Worm (Caenorhabditis elegans) whole organism, late embryonic: ENCODE measurements around the gene fbxl-5.

Source experiments
- F13H6.1 ChIP-seq: sonication (generic microtip); optimal IDR thresholded peaks from 2 replicates; lab custom pipeline; 2016; ENCODE audit warnings: missing genetic modification characterization, missing compliant biosample characterization
- K02D7.2 ChIP-seq: sonication (generic microtip); optimal IDR thresholded peaks from 2 replicates; lab custom pipeline; 2017; ENCODE audit warnings: mild to moderate bottlenecking, missing genetic modification characterization, missing compliant biosample characterization
- K09A11.1 ChIP-seq: sonication (generic microtip); optimal IDR thresholded peaks from 2 replicates; lab custom pipeline; 2017; ENCODE audit warnings: antibody characterized with exemption, mild to moderate bottlenecking, missing genetic modification characterization, missing compliant biosample characterization; ENCODE audit not compliant: insufficient read depth
- T23F11.4 ChIP-seq: fragments of 200-800 bp; sonication (Bioruptor generic); optimal IDR thresholded peaks from 2 replicates; lab custom pipeline; 2018; ENCODE audit warnings: mild to moderate bottlenecking, missing genetic modification characterization, missing compliant biosample characterization
- Y22D7AL.16 ChIP-seq: sonication (generic microtip); optimal IDR thresholded peaks from 2 replicates; lab custom pipeline; 2016; ENCODE audit warnings: missing genetic modification characterization, missing compliant biosample characterization
- ama-1 ChIP-seq: fragments of 150-350 bp; optimal IDR thresholded peaks from 2 replicates; lab custom pipeline; 2014
- ceh-19 ChIP-seq: fragments of 200-800 bp; sonication (Bioruptor generic); optimal IDR thresholded peaks from 2 replicates; lab custom pipeline; 2018; ENCODE audit warnings: mild to moderate bottlenecking, missing genetic modification characterization, missing compliant biosample characterization
- ceh-2 ChIP-seq: sonication (generic microtip); optimal IDR thresholded peaks from 2 replicates; lab custom pipeline; 2016; ENCODE audit warnings: missing genotype, missing genetic modification characterization, missing compliant biosample characterization
- ceh-24 ChIP-seq: sonication (generic microtip); optimal IDR thresholded peaks from 2 replicates; lab custom pipeline; 2016; ENCODE audit warnings: mild to moderate bottlenecking, missing genetic modification characterization, missing compliant biosample characterization
- ceh-31 ChIP-seq: sonication (generic microtip); optimal IDR thresholded peaks from 2 replicates; lab custom pipeline; 2016; ENCODE audit warnings: missing genetic modification characterization, missing compliant biosample characterization
- ceh-45 ChIP-seq: fragments of 200-800 bp; sonication (Bioruptor generic); IDR thresholded peaks from 2 replicates; pipeline ENCODE4 v1.3.6; 2022; ENCODE audit warnings: missing genetic modification reagents, missing genetic modification characterization, missing compliant biosample characterization
- che-1 ChIP-seq: sonication (generic microtip); optimal IDR thresholded peaks from 2 replicates; lab custom pipeline; 2016; ENCODE audit warnings: mild to moderate bottlenecking, missing genetic modification characterization, missing compliant biosample characterization
- elt-2 ChIP-seq: sonication (generic microtip); optimal IDR thresholded peaks from 2 replicates; lab custom pipeline; 2016; ENCODE audit warnings: missing genetic modification reagents, missing genetic modification characterization, missing compliant biosample characterization
- eyg-1 ChIP-seq: sonication (generic microtip); optimal IDR thresholded peaks from 2 replicates; lab custom pipeline; 2016; ENCODE audit warnings: missing genotype, missing genetic modification characterization, missing compliant biosample characterization
- fkh-10 ChIP-seq: fragments of 150-350 bp; optimal IDR thresholded peaks from 2 replicates; lab custom pipeline; 2014; ENCODE audit warnings: missing biosample characterization, missing genetic modification reagents, missing genetic modification characterization
- gmeb-2 ChIP-seq: sonication (generic microtip); optimal IDR thresholded peaks from 2 replicates; lab custom pipeline; 2016; ENCODE audit warnings: missing genetic modification characterization, inconsistent platforms, missing compliant biosample characterization
- hlh-15 ChIP-seq: sonication (generic microtip); optimal IDR thresholded peaks from 2 replicates; lab custom pipeline; 2016; ENCODE audit warnings: missing genetic modification characterization, missing compliant biosample characterization
- hlh-30 ChIP-seq: sonication (generic microtip); optimal IDR thresholded peaks from 2 replicates; lab custom pipeline; 2017; ENCODE audit warnings: antibody characterized with exemption, missing genetic modification characterization, missing compliant biosample characterization; ENCODE audit not compliant: insufficient read depth
- hlh-6 ChIP-seq: sonication (generic microtip); optimal IDR thresholded peaks from 2 replicates; lab custom pipeline; 2016; ENCODE audit warnings: missing genotype, missing genetic modification characterization, missing compliant biosample characterization
- hlh-8 ChIP-seq: sonication (generic microtip); optimal IDR thresholded peaks from 2 replicates; lab custom pipeline; 2016; ENCODE audit warnings: missing genotype, missing genetic modification characterization, missing compliant biosample characterization
- lim-6 ChIP-seq: sonication (generic microtip); optimal IDR thresholded peaks from 2 replicates; lab custom pipeline; 2016; ENCODE audit warnings: missing genetic modification characterization, missing compliant biosample characterization
- lin-11 ChIP-seq: fragments of 200-800 bp; sonication (Bioruptor generic); optimal IDR thresholded peaks from 2 replicates; lab custom pipeline; 2018; ENCODE audit warnings: mild to moderate bottlenecking, missing genetic modification characterization, missing compliant biosample characterization
- madf-2 ChIP-seq: sonication (generic microtip); optimal IDR thresholded peaks from 2 replicates; lab custom pipeline; 2017; ENCODE audit warnings: missing genetic modification characterization, missing compliant biosample characterization
- nhr-232 ChIP-seq: sonication (generic microtip); optimal IDR thresholded peaks from 2 replicates; lab custom pipeline; 2016; ENCODE audit warnings: missing genetic modification characterization, missing compliant biosample characterization
- npax-4 ChIP-seq: sonication (generic microtip); optimal IDR thresholded peaks from 2 replicates; lab custom pipeline; 2016; ENCODE audit warnings: missing genetic modification characterization, missing compliant biosample characterization
- odd-2 ChIP-seq: sonication (generic microtip); optimal IDR thresholded peaks from 2 replicates; lab custom pipeline; 2017; ENCODE audit warnings: antibody characterized with exemption, mild to moderate bottlenecking, missing genetic modification characterization, missing compliant biosample characterization
- pat-9 ChIP-seq: fragments of 200-800 bp; sonication (Bioruptor generic); optimal IDR thresholded peaks from 2 replicates; lab custom pipeline; 2018; ENCODE audit warnings: mild to moderate bottlenecking, missing genetic modification characterization, moderate library complexity, missing compliant biosample characterization
- pha-2 ChIP-seq: sonication (generic microtip); optimal IDR thresholded peaks from 2 replicates; lab custom pipeline; 2017; ENCODE audit warnings: mild to moderate bottlenecking, missing genetic modification characterization, missing compliant biosample characterization
- pha-4 ChIP-seq: fragments of 150-350 bp; optimal IDR thresholded peaks from 2 replicates; lab custom pipeline; 2018; ENCODE audit warnings: missing biosample characterization, missing genetic modification reagents, missing genetic modification characterization
- ref-2 ChIP-seq: sonication (generic microtip); optimal IDR thresholded peaks from 2 replicates; lab custom pipeline; 2016; ENCODE audit warnings: missing genetic modification characterization, missing compliant biosample characterization
- rnt-1 ChIP-seq: sonication (generic microtip); optimal IDR thresholded peaks from 2 replicates; lab custom pipeline; 2016; ENCODE audit warnings: missing genetic modification characterization, missing compliant biosample characterization
- sdc-2 ChIP-seq: sonication (generic microtip); optimal IDR thresholded peaks from 2 replicates; lab custom pipeline; 2016; ENCODE audit warnings: missing genotype, missing genetic modification characterization, missing compliant biosample characterization
- sox-2 ChIP-seq: fragments of 200-800 bp; sonication (Bioruptor generic); IDR thresholded peaks from 2 replicates; pipeline ENCODE4 v1.3.6; 2022; ENCODE audit warnings: missing genetic modification reagents, missing genetic modification characterization, missing compliant biosample characterization
- tbx-2 ChIP-seq: sonication (generic microtip); optimal IDR thresholded peaks from 2 replicates; lab custom pipeline; 2016; ENCODE audit warnings: missing genetic modification characterization, missing compliant biosample characterization
- unc-42 ChIP-seq: sonication (generic microtip); optimal IDR thresholded peaks from 2 replicates; lab custom pipeline; 2016; ENCODE audit warnings: missing genotype, missing genetic modification characterization, missing compliant biosample characterization
- unc-55 ChIP-seq: sonication (generic microtip); optimal IDR thresholded peaks from 2 replicates; lab custom pipeline; 2017; ENCODE audit warnings: missing biosample characterization, missing genetic modification reagents, missing genetic modification characterization
- zip-5 ChIP-seq: sonication (generic microtip); optimal IDR thresholded peaks from 2 replicates; lab custom pipeline; 2016; ENCODE audit warnings: missing genetic modification characterization, missing compliant biosample characterization

Gene fbxl-5

ce11 chrV:7747132-7747531, 4.4 kb downstream of the fbxl-5 start:
- TF ChIP-seq lim-6 (tag; lab: Kevin White, UChicago), result no peak
- no peak for TF ChIP-seq fkh-10 (GFP tag; lab: Kevin White, UChicago)
- no peak for TF ChIP-seq ref-2 (tag; lab: Kevin White, UChicago)
- TF ChIP-seq npax-4 (tag; lab: Kevin White, UChicago), result no peak
- TF ChIP-seq ceh-24 (tag; lab: Kevin White, UChicago), result no peak
- TF ChIP-seq rnt-1 (tag; lab: Kevin White, UChicago), result no peak
- no peak for TF ChIP-seq hlh-6 (tag; lab: Kevin White, UChicago)
- TF ChIP-seq zip-5 (tag; lab: Kevin White, UChicago), result no peak
- no peak for TF ChIP-seq K09A11.1 (tag; lab: Kevin White, UChicago)
- TF ChIP-seq nhr-232 (tag; lab: Kevin White, UChicago), result no peak

ce11 chrV:7747987-7748607, 5.4 kb downstream of the fbxl-5 start:
- TF ChIP-seq rnt-1 (tag; lab: Kevin White, UChicago) (no peak), hlh-8 (tag; lab: Kevin White, UChicago) (no peak), K02D7.2 (tag; lab: Kevin White, UChicago) (no peak), gmeb-2 (tag; lab: Kevin White, UChicago) (no peak), F13H6.1 (tag; lab: Kevin White, UChicago) (no peak), ref-2 (tag; lab: Kevin White, UChicago) (no peak), lin-11 (tag; lab: Kevin White, UChicago) (no peak), pha-4 (no peak), ceh-19 (GFP tag; lab: Kevin White, UChicago) (no peak), ceh-2 (tag; lab: Kevin White, UChicago) (no peak), Y22D7AL.16 (tag; lab: Kevin White, UChicago) (no peak), che-1 (tag; lab: Kevin White, UChicago) (no peak), unc-55 (GFP tag; lab: Kevin White, UChicago) (no peak), tbx-2 (no peak), npax-4 (tag; lab: Kevin White, UChicago) (no peak), ceh-24 (tag; lab: Kevin White, UChicago) (no peak), ama-1 (lab: Kevin White, UChicago) (no peak)

ce11 chrV:7749708-7750107, 7.0 kb downstream of the fbxl-5 start:
- TF ChIP-seq pat-9 (tag; lab: Kevin White, UChicago) (no peak), sox-2 (GFP tag; lab: Robert Waterston, UW) (no peak), sdc-2 (tag; lab: Kevin White, UChicago) (no peak), ceh-31 (tag; lab: Kevin White, UChicago) (no peak), hlh-6 (tag; lab: Kevin White, UChicago) (no peak), hlh-30 (tag; lab: Kevin White, UChicago) (no peak), pha-2 (no peak), K09A11.1 (tag; lab: Kevin White, UChicago) (no peak), ceh-45 (GFP tag; lab: Robert Waterston, UW) (no peak), odd-2 (tag; lab: Kevin White, UChicago) (no peak), eyg-1 (tag; lab: Kevin White, UChicago) (no peak), K02D7.2 (tag; lab: Kevin White, UChicago) (no peak), T23F11.4 (GFP tag; lab: Kevin White, UChicago) (no peak), madf-2 (tag; lab: Kevin White, UChicago) (no peak), unc-42 (tag; lab: Kevin White, UChicago) (no peak), elt-2 (no peak), pha-4 (no peak), hlh-15 (tag; lab: Kevin White, UChicago) (no peak)
